Fruit fly (Drosophila melanogaster) whole organism, larva: ENCODE data around the gene RacGAP84C.
A peak's percentile ranks its signal among the peaks of the same experiment; 100 is the strongest.

ENCODE experiments used
- noc ChIP-seq: fragments of 200-800 bp; sonication (Bioruptor generic); optimal IDR thresholded peaks from 3 replicates; lab custom pipeline; 2019; ENCODE audit warnings: missing biosample characterization, mild to moderate bottlenecking, missing genetic modification characterization, moderate library complexity

RacGAP84C gene

DNA sequence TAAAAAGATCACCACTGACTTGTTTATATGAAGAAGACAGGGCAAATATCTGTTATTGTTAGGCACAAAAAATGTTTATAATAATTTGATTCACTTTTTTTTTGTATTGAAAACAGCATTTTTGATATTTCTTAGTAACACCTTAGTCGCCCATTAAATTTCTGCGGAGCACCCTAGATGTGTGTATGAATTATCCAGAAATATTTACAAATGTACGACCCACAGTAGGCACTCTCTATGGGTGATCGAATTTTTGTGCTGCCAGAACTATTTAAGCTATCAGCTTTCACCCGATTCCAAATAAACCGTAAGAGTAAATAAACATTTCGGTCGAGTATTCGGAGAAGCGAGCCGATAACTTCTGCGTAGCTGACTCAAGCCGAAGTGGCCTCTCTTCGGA is at the start of gene RacGAP84C:
RacGAP84C (plus strand) TSS at position 301 of the 400 bp plus-strand sequence.
- TF ChIP-seq noc: no peak

DNA sequence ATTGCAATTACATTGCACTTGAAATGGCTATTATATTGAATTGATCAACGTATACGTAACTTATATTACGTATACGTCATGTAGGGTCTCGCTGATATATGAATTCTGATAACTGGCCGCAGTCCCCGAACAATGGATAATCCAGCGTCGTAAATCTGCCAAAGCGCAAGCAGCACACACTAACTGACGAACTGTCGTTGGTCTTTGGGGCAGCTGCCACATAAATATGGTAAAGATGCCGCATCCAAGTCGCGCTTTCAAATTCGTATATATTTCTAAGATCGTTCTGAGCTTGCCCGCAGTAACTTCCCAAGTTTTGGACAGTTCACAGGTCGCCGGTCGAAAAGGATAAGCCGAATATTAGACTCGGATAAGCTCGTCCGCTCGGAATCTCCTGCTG is 44.3 kb upstream of the RacGAP84C start, which contains the start of gene CG14607:
CG14607 (plus strand) TSS at position 301 of the 400 bp plus-strand sequence.
- TF ChIP-seq noc: no peak

DNA sequence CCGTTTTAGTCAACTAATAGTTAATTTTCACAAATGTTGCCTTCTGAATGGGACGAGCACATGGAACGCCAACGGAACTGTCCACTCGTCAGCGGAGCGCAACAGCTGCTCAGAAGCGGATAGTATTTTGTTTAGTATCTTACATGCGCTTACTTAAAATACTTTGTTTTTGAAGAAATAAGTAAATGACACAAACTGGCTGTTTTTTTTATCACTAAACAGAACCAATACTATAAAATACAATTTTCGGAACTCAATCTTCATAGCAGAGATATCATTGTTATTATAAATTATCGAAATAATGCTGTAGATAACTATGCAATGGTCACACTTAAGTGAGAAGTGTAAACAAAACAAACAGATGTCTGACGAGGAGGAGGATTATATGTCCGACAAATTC is 38.9 kb upstream of the RacGAP84C start, which contains the start of the genes Noc3 and CG10053:
Noc3 (minus strand) TSS at position 81 of the 400 bp plus-strand sequence.
CG10053 (plus strand) TSS at position 202 of the 400 bp plus-strand sequence.
- no peak for TF ChIP-seq noc

DNA sequence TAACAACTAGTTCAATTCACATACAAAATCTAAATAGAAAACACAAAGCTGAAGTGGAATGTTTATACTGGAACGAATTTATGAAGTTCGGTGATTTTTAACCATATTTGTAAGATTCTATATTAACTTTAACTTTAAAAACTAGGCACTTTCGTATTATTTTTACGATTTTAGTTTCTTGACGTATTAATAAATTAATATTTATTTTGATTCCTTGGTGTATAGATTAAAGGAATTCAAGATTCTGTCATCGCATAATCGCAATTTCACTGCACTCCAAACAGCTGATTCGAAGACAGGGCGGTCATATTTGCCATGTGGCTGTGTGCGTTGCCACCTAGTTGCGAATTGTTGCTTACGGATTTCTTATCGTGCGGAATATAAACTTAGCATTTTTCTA is 36.3 kb upstream of the RacGAP84C start, which contains the start of the genes CG1227 and Dtwd2:
CG1227 (minus strand) TSS at position 279 of the 400 bp plus-strand sequence.
Dtwd2 (plus strand) TSS at position 336 of the 400 bp plus-strand sequence.
- peak; percentile 94 for TF ChIP-seq noc

DNA sequence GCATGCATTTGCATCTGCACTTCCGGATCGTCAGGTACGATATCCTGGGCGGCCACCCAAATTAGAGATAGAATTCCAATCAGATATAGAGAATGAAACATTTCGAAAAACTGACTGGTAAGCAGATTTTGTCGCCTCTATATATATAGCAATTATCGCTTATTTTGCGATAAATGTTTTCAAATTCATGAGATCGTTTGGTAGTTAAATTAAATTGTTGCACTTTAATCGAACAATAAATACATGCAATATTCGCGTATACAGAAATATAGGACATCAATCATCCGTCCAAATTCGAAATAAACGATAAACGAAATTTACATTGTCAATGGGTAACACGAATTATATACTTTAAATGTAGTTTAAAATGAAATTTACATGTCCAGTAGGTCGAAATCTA is 33.9 kb upstream of the RacGAP84C start, which contains the start of gene Obp84a:
Obp84a (minus strand) TSS at position 101 of the 400 bp plus-strand sequence.
- TF ChIP-seq noc: no peak

DNA sequence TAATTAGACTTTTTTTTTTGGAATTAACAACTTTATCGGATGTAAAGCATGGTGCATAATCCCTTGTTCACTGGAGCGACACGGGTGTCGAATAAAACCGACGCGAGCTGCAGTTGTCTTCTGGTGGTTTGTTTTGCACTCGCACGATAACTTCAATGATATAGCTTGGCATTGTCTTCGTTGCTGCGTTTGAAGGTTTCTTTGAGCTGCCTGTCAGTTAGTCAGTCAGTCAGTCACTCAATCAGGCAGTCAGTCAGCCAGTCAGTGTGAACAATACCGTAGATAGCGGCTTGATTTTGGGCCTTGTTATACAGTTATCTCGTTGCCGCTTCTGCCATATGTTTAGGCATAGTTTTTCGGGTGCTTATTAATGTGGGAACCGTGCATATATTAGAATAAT is 26.2 kb upstream of the RacGAP84C start:
- no peak for TF ChIP-seq noc

DNA sequence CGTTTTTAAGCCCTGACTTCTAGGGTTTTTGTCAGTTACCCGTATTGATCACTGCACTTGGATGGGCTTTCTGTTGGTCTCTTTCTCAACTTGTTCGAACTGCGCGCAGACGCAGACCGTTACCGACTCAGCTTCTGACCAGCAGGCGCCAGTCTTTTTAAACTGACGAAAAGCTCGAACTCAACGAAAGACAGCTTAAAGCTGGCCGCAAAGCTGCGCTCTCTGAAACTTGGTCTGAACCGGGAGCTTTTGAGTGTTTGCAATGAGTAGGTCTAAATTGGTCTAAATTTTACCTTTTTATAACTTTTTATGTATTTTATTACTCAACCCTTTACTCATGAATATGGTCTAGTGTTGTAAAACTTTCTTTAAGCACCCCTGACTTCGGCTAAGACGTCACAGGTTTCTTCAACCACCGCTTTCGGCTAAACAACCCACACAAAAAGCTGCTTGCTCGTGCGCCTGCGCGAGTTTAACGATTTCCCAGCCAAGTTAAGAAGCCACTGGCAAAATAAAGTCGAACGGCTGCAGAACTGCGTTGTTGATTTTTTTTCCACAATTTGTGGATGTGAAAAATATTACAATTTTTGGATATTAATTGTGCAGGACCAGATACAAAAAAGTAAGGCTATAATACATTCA is 20.1 kb upstream of the RacGAP84C start, which contains the start of the genes Gld and Syt4:
Gld (minus strand) TSS at position 137 of the 642 bp plus-strand sequence.
Syt4 (plus strand) TSS at position 499 of the 642 bp plus-strand sequence.
- TF ChIP-seq noc: no peak

DNA sequence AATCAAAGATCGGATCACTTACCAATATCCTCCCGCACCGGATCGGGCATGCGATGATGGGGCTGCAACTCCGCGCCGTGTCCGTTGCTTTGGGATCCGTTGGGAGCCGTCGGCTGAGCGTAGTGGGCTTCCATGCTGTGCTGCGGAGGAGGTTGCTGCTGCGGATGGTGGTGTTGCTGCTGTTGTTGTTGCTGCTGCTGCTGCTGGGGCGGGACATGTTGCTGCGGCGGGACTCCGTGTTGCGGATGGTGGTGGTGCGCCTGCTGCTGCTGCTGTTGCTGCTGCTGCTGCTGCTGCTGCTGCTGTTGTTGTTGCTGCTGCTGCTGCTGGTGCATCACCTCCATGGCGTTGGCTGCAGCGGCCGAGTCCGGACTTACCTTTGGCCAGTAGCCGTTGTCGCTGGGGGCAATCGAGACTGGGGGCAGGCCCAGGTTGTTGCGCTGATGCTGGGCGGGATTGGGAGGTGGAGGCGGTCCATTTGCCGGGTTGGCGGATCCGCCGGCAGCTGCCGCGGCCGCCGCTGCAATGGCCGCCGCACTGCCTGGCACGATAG is 10.7 kb upstream of the RacGAP84C start:
- no peak for TF ChIP-seq noc

DNA sequence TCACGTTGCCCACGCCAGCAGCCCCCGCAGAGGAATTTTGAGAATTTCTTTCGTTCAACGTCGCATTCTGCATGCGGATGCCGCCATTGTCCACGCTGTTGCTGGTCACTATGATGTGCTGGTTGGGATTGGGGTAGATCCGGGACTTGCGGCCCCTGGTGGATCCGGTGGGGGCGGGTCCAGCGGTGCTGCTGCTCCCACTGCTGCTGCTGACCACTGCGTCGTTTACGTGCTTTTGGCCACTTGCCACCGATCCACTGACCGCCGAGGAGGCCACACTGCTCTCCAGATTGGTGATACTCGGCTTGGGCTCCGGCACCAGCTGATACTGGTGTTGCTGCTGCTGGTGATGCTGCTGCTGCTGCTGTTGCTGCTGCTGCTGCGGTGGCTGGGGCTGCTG is 9.0 kb upstream of the RacGAP84C start:
- no peak for TF ChIP-seq noc

DNA sequence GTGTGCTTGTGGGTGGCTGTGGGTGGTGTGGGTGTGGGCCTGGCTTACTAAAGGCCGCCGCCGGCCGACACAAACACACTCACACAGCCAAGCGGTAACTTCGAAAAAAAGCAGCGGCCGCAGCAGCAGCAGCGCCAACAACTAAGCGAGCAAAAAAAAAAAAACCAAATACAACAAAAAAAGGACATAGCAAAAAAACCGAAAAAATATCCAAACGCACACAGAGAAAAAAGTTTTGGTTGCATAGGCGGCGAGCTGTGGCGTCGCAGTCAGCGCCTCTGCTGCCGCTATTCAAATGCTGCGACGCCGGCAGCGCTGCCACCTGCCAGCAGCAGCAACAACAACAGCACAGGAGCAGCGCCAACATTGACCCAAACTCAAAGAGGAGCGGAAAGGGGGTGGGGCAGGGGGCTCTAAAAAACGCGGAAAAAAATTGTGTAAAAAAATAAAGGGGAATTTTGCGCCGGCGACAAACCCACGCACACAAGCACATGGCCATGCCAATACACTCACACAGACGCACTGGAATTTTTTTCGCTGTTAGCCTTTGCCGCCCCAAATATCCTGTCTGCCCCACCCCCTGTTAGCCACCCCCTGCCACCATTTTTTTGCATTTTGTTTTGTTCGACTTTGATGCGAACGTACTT is 3.4 kb upstream of the RacGAP84C start:
- TF ChIP-seq noc: no peak

DNA sequence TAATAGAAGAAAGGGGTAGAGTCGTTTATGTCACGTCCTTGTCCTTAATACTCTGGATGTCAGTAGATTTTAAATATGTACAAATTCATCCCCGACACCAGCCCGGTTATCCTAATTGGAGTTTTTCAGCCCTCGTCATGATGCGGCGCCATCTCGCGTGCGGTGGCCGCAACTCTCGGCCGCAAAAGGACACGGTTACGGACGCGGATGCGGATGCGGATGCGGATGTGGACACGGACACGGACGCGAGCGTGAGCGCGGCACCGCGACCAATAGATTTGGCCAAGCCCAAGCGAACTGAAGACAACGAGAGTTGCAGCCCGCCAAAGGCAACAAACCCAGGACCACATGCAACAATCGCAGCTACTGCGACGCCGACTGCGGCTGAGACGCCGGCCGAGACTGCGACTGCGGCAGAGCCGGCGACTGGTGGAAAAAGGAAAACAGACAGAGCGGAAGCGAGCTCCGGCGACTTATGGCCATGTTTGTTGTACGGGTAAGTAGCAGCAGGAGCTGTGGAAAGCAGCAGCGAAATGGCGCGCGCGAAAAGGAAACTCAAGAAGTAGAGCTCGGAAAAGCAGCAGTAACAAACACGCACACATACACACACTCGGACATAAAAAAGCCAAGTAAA is 18.8 kb downstream of the RacGAP84C start, which contains the start of gene CG42544:
CG42544 (plus strand) TSS at position 138 of the 634 bp plus-strand sequence.
- TF ChIP-seq noc: no peak

DNA sequence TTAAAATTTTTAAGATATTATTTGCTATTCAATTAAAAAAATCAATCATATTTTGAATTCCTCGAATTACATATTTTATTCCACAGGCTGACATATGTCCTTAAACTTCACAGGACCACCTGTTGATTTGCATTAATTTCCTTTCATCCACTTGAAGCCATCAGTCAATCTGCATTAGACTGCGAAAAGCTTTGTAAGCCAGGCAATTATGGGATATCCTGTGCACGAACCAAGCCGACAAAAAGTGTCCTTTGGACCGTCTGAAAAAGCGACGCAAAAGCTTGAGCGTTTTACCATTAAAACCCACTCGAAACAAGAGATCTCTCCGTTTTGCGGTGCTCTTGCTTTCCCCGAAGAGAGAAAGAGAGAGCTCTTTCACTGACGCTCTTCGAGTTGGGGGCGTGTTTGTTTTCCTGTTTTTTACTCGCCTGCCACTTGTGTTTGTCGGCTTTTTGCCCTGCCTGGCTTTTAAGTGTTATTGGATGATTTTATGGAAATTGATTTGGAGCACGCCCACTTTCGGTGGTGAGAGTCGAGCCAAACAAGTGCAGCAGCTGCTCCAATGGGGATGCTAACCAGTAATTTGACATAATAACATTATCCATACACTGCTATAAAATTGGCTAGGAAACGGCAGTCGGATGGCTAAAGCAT is 20.9 kb downstream of the RacGAP84C start:
- TF ChIP-seq noc: no peak

DNA sequence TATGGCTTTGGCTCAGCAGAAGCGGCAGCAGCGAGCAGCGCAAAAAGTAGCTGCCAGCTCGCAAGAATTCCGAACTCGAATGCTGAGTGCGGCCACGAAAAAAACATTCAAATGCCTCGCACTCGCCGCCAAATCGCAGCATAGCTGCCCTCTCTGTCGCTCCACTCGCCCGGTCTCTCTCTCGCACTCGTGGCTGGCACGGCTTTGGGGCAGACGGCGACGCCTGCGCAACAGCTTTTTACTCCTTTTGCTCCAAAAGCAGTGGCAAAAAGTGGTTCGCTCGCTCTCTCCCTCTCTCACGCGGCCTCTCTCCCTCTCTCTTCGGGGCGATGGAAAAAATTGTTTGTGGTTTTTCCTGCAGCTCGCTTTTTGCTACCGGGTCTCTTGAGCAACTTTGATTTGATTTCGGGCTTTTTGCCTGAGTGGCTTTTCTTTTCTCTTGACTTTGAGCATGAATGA is 23.8 kb downstream of the RacGAP84C start, which contains the start of gene rn:
rn (minus strand) TSS at position 51 of the 459 bp plus-strand sequence.
- TF ChIP-seq noc: no peak

DNA sequence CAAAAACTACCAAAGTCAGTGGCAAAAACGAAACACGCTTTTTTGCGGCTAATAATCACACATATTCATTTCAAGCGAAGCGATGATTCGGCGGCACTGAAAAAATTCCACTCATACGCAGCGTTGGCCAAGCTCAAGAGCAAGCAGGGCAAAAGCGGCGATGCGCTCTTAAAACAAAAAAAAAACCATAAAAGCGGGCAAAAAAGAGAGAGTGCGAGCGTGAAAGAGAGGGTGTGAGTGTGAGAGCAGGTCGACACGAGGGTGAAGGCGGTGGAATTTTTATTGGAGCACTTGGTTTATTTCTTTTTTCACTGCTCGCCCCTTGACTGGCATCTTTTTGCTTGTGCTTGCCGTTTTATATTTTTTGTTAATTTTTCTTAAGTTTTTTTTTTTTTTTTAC is 24.8 kb downstream of the RacGAP84C start:
- no peak for TF ChIP-seq noc

DNA sequence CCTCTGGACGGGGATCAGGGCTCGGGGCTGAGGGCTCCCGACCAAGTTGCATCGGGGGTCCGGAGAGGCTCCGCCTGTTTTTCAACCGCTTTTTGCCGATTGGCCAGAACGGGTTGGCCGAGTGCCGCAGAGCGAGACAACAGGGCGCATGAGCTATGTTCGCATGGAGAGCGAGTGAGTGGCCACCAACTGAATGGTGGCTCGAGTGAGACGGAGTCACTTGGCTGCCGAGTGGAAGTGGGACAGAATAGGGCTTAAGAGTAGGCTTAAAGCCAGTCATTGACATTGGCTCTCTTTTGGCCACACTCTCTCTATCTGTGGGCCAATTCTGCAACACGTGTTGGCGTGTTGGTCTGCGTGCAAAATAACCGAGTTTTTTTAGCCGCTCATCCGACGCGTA is 27.3 kb downstream of the RacGAP84C start:
- no peak for TF ChIP-seq noc

DNA sequence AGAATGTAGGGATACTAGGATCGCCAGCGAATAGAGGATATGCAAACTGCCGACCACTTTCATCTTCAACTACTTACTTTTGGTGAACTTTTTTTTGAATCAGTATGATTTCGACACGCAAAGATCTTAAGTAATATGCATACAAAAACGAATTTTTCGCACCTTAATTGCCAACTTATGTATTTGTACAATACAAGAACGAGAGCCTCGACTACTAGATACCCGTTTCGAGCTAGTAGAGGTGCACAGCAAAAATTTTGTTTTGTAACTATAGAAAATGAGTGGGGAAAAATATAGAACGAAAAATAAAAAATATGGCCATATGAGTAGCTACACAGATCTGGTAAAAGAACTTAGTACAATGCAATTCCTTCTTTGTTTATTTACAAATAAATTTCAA is 31.3 kb downstream of the RacGAP84C start, which contains the start of gene CG10029:
CG10029 (minus strand) TSS at position 101 of the 400 bp plus-strand sequence.
- TF ChIP-seq noc: no peak
